Worm (Caenorhabditis elegans): ENCODE data around the gene pifk-1.

The pifk-1 gene

DNA sequence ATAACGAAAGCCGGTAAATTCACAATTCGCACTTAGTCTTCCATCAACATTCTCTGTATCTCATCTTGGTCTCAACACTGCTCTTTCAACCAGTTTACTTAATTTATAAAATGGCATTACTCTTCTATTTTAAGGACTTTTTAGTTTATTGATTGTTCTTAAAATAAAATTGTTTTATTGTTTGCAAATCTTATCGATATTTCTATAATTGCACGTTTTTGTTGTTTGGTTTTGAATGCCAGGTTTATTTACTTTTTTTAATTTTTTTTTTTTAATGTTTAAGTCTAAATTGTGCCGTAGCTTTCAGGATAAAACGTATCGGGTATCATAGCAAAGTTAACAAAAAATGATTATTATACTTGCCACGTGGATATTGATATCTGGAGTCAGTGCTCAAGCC is 33.3 kb upstream of the pifk-1 start, which contains the start of gene chil-10:
Gene chil-10, plus strand, starts transcription at position 301 of the 400 bp plus-strand sequence.
- TF ChIP-seq ceh-22 (tag; optimal IDR thresholded peaks at IDR 0.05) (no peak), unc-55 (GFP tag; optimal IDR thresholded peaks at IDR 0.05) (no peak), ceh-24 (tag; optimal IDR thresholded peaks at IDR 0.05) (no peak), ceh-9 (tag; optimal IDR thresholded peaks at IDR 0.05) (no peak), hlh-15 (tag; optimal IDR thresholded peaks at IDR 0.05) (no peak), pha-2 (tag; optimal IDR thresholded peaks at IDR 0.05) (no peak), fkh-6 (tag; optimal IDR thresholded peaks at IDR 0.05) (no peak)

DNA sequence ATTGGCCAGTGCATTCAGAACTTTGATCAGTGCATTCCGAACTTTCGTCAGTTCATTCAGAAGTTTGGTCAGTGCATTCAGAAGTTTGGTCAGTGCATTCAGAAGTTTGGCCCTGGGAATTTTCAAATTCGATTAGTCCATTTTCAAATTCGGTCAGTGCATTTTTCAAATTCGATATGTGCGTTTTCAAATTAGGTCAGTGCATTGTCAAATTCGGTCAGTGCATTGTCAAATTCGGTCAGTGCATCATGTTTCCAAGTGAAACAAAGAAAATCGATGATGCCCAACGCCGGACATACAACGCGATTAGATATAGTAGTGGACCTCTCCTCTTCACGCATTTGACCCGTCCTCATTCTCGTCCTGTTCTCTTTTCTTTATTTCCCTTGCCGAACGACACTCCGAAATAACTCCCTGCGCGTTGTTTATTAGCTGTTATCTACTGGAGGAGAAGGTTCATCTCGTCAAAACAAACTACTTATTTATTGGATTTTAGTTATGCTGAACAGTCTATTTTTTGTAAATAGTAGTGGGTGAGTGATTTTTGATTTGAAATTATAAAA is 30.3 kb upstream of the pifk-1 start, which contains the start of gene apm-3:
Gene apm-3, plus strand, starts transcription at position 477 of the 563 bp plus-strand sequence.
- no peak for TF ChIP-seq dve-1 (tag; optimal IDR thresholded peaks at IDR 0.05)
- no peak for TF ChIP-seq lim-6 (tag; optimal IDR thresholded peaks at IDR 0.05)
- no peak for TF ChIP-seq pros-1 (tag; optimal IDR thresholded peaks at IDR 0.05)
- TF ChIP-seq lin-11 (tag; optimal IDR thresholded peaks at IDR 0.05), result no peak
- no peak for TF ChIP-seq hlh-13 (GFP tag; optimal IDR thresholded peaks at IDR 0.05)
- no peak for TF ChIP-seq sdc-2 (tag; optimal IDR thresholded peaks at IDR 0.05)
- TF ChIP-seq ceh-48 (tag; optimal IDR thresholded peaks at IDR 0.05), result peak; percentile 41
- no peak for TF ChIP-seq mec-3 (tag; optimal IDR thresholded peaks at IDR 0.05; ENCODE audit: borderline replicate concordance)
- TF ChIP-seq ceh-9 (tag; optimal IDR thresholded peaks at IDR 0.05), result no peak
- no peak for TF ChIP-seq odd-2 (tag; optimal IDR thresholded peaks at IDR 0.05)
- no peak for TF ChIP-seq K09A11.1 (tag; optimal IDR thresholded peaks at IDR 0.05; ENCODE audit: insufficient read depth)
- no peak for TF ChIP-seq eyg-1 (tag; optimal IDR thresholded peaks at IDR 0.05)
- TF ChIP-seq unc-42 (tag; optimal IDR thresholded peaks at IDR 0.05), result peak; percentile 68
- no peak for TF ChIP-seq ceh-14 (tag; optimal IDR thresholded peaks at IDR 0.05)
- no peak for TF ChIP-seq ttx-3 (tag; optimal IDR thresholded peaks at IDR 0.05)
- TF ChIP-seq ceh-6 (GFP tag; optimal IDR thresholded peaks at IDR 0.05), result no peak
- TF ChIP-seq elt-2 (tag; optimal IDR thresholded peaks at IDR 0.05), result peak; percentile 40
- peak; percentile 10 for TF ChIP-seq ref-2 (tag; optimal IDR thresholded peaks at IDR 0.05)
- no peak for TF ChIP-seq fax-1 (tag; optimal IDR thresholded peaks at IDR 0.05)
- no peak for TF ChIP-seq F13H6.1 (tag; optimal IDR thresholded peaks at IDR 0.05)
- TF ChIP-seq pag-3 (tag; optimal IDR thresholded peaks at IDR 0.05; ENCODE audit: borderline replicate concordance), result no peak
- no peak for TF ChIP-seq ceh-22 (tag; optimal IDR thresholded peaks at IDR 0.05)
- no peak for TF ChIP-seq hlh-30 (tag; optimal IDR thresholded peaks at IDR 0.05; ENCODE audit: insufficient read depth)
- no peak for TF ChIP-seq elt-4 (tag; optimal IDR thresholded peaks at IDR 0.05)
- no peak for TF ChIP-seq rnt-1 (tag; optimal IDR thresholded peaks at IDR 0.05)
- no peak for TF ChIP-seq ceh-34 (tag; optimal IDR thresholded peaks at IDR 0.05)
- no peak for TF ChIP-seq pha-2 (tag; optimal IDR thresholded peaks at IDR 0.05)
- TF ChIP-seq nfya-1 (tag; optimal IDR thresholded peaks at IDR 0.05), result peak; percentile 52
- TF ChIP-seq C08G9.2 (tag; optimal IDR thresholded peaks at IDR 0.05), result no peak
- TF ChIP-seq ceh-2 (tag; optimal IDR thresholded peaks at IDR 0.05), result no peak
- TF ChIP-seq gmeb-2 (tag; optimal IDR thresholded peaks at IDR 0.05), result no peak
- TF ChIP-seq dmd-4 (tag; optimal IDR thresholded peaks at IDR 0.05; ENCODE audit: borderline replicate concordance), result no peak
- peak; percentile 34 for TF ChIP-seq tbx-2 (tag; optimal IDR thresholded peaks at IDR 0.05)
- TF ChIP-seq K02D7.2 (tag; optimal IDR thresholded peaks at IDR 0.05), result no peak

DNA sequence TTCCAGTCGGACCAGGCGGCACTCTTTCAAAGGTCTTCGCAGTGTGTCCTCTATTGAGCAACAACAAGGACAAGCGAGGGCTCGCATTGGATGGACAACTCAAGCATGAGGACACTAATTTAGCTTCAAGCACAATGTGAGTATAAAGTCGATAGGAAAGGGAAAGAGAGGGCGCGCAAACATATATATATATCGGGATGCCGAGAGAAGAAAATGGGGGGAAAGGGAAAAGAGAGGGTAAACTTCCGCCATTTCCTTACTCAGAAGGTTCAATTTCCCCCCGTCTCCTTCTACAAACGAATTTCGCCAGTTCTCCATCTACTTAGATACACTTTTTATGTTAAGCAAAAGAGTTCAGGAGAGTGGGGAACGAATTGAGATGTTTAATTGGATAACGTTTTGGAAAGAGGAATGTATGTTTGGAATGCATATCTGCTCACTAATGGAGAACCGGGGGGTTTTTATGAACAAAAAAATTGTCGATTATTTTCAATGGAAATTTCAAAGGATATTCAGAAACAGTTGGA is 28.3 kb upstream of the pifk-1 start:
- TF ChIP-seq ceh-31 (tag; optimal IDR thresholded peaks at IDR 0.05) (peak; percentile 70), unc-3 (GFP tag; conservative IDR thresholded peaks at IDR 0.05) (no peak), unc-3 (tag; optimal IDR thresholded peaks at IDR 0.05) (no peak), sox-4 (tag; optimal IDR thresholded peaks at IDR 0.05) (no peak), npax-4 (tag; optimal IDR thresholded peaks at IDR 0.05) (no peak), fkh-10 (GFP tag; optimal IDR thresholded peaks at IDR 0.05) (peak; percentile 12), ceh-34 (tag; optimal IDR thresholded peaks at IDR 0.05) (peak; percentile 43), unc-42 (tag; optimal IDR thresholded peaks at IDR 0.05) (peak; percentile 75), F13H6.1 (tag; optimal IDR thresholded peaks at IDR 0.05) (no peak), nfya-1 (tag; optimal IDR thresholded peaks at IDR 0.05) (peak; percentile 42), ceh-48 (tag; optimal IDR thresholded peaks at IDR 0.05) (peak; percentile 41), tbx-2 (tag; optimal IDR thresholded peaks at IDR 0.05) (peak; percentile 10), ceh-18 (tag; optimal IDR thresholded peaks at IDR 0.05) (no peak)
